Worm (Caenorhabditis elegans): ENCODE results near the gene nspg-3.

ce11 chrII:6118163-6118562 lies 26.6 kb downstream of the nspg-3 start, which contains the start of gene C29H12.6:
- TF ChIP-seq ceh-16 (tag; optimal IDR thresholded peaks at IDR 0.05) (no peak), fos-1 (tag; optimal IDR thresholded peaks at IDR 0.05) (no peak), skn-1 (tag; optimal IDR thresholded peaks at IDR 0.05) (no peak), elt-1 (tag; optimal IDR thresholded peaks at IDR 0.05) (no peak), nhr-11 (tag; optimal IDR thresholded peaks at IDR 0.05) (no peak), fkh-10 (GFP tag; optimal IDR thresholded peaks at IDR 0.05) (no peak), unc-39 (tag; optimal IDR thresholded peaks at IDR 0.05) (no peak), nhr-43 (tag; optimal IDR thresholded peaks at IDR 0.05; ENCODE audit: poor library complexity, severe bottlenecking) (no peak), nhr-28 (tag; optimal IDR thresholded peaks at IDR 0.05) (no peak), ama-1 (optimal IDR thresholded peaks at IDR 0.05) (no peak)
